Fruit fly (Drosophila melanogaster) whole organism, wandering third instar larva: ENCODE measurements around the gene primo-1.

ENCODE experiments used
- Abd-B ChIP-seq: fragments of >200 bp; optimal IDR thresholded peaks from 2 replicates; lab custom pipeline; 2017; ENCODE audit warnings: missing biosample characterization, missing genetic modification characterization
- CG32264 ChIP-seq: fragments of 200-800 bp; sonication (Bioruptor generic); optimal IDR thresholded peaks from 2 replicates; lab custom pipeline; 2016; ENCODE audit warnings: missing biosample characterization, missing genetic modification characterization
- CG9705 ChIP-seq: fragments of 200-800 bp; sonication (Bioruptor generic); optimal IDR thresholded peaks from 2 replicates; lab custom pipeline; 2018; ENCODE audit warnings: missing biosample characterization, mild to moderate bottlenecking, missing genetic modification characterization
- CrebA ChIP-seq: fragments of 200-800 bp; sonication (Bioruptor generic); optimal IDR thresholded peaks from 2 replicates; lab custom pipeline; 2016; ENCODE audit warnings: missing biosample characterization, mild to moderate bottlenecking, missing genetic modification characterization, borderline replicate concordance
- Dfd ChIP-seq: fragments of >200 bp; optimal IDR thresholded peaks from 2 replicates; lab custom pipeline; 2017; ENCODE audit warnings: missing biosample characterization, missing genetic modification characterization
- Dif ChIP-seq: fragments of 200-275, 200-300 bp; sonication (Bioruptor generic); optimal IDR thresholded peaks from 2 replicates; lab custom pipeline; 2018; ENCODE audit warnings: missing biosample characterization, missing genetic modification characterization; ENCODE audit not compliant: partially characterized antibody
- HLH106 ChIP-seq: fragments of 200-800 bp; optimal IDR thresholded peaks from 3 replicates; lab custom pipeline; 2019; ENCODE audit warnings: missing biosample characterization, mild to moderate bottlenecking, missing genetic modification characterization, moderate library complexity
- Hr78 ChIP-seq: fragments of >200 bp; optimal IDR thresholded peaks from 2 replicates; lab custom pipeline; 2017; ENCODE audit warnings: missing biosample characterization, missing genetic modification characterization
- Hr83 ChIP-seq: fragments of 200-300 bp; sonication (Bioruptor generic); optimal IDR thresholded peaks from 2 replicates; lab custom pipeline; 2016; ENCODE audit warnings: missing biosample characterization, mild to moderate bottlenecking, missing genetic modification characterization, moderate library complexity; ENCODE audit not compliant: poor library complexity, severe bottlenecking
- Jra ChIP-seq: sonication (Bioruptor generic); optimal IDR thresholded peaks from 2 replicates; lab custom pipeline; 2016; ENCODE audit warnings: missing biosample characterization, missing genetic modification characterization
- Mio ChIP-seq: sonication (Bioruptor generic); optimal IDR thresholded peaks from 2 replicates; lab custom pipeline; 2016; ENCODE audit warnings: missing biosample characterization, missing genetic modification characterization
- Myc ChIP-seq: fragments of >200 bp; optimal IDR thresholded peaks from 2 replicates; lab custom pipeline; 2017
- N ChIP-seq: fragments of >200 bp; optimal IDR thresholded peaks from 2 replicates; lab custom pipeline; 2018; ENCODE audit warnings: missing biosample characterization, missing external identifiers, missing genetic modification characterization
- OdsH ChIP-seq: fragments of 200-800 bp; sonication (Bioruptor generic); optimal IDR thresholded peaks from 2 replicates; lab custom pipeline; 2016; ENCODE audit warnings: missing biosample characterization, mild to moderate bottlenecking, missing genetic modification characterization
- Rel ChIP-seq, 2 experiments: fragments of 200-800 bp; sonication (Bioruptor generic) in 1 of 2; optimal IDR thresholded peaks; 2 replicates in 1 of 2; 3 replicates in 1 of 2; lab custom pipeline; 2016 to 2019; ENCODE audit warnings: mild to moderate bottlenecking in 2 of 2, missing biosample characterization in 2 of 2, missing genetic modification characterization in 2 of 2, moderate library complexity in 1 of 2
- Sp1 ChIP-seq: fragments of 200-800 bp; sonication (Bioruptor generic); optimal IDR thresholded peaks from 3 replicates; lab custom pipeline; 2019; ENCODE audit warnings: missing biosample characterization, mild to moderate bottlenecking, missing genetic modification characterization, moderate library complexity
- Vsx2 ChIP-seq: fragments of 200-300, 225-300 bp; sonication (Bioruptor generic); optimal IDR thresholded peaks from 2 replicates; lab custom pipeline; 2018; ENCODE audit warnings: missing biosample characterization, missing genetic modification characterization; ENCODE audit not compliant: partially characterized antibody
- br ChIP-seq: fragments of 200-800 bp; sonication (Bioruptor generic); optimal IDR thresholded peaks from 2 replicates; lab custom pipeline; 2016; ENCODE audit warnings: missing biosample characterization, missing genetic modification characterization
- dl ChIP-seq, 2 experiments: fragments of 175-275, 200-275 bp in 1 of 2; fragments of 200-275 bp in 1 of 2; sonication (Bioruptor generic); optimal IDR thresholded peaks; lab custom pipeline; 2018; ENCODE audit warnings: mild to moderate bottlenecking in 2 of 2, missing biosample characterization in 2 of 2, missing genetic modification characterization in 2 of 2, moderate library complexity in 2 of 2; ENCODE audit not compliant: partially characterized antibody in 2 of 2, insufficient read depth in 1 of 2
- dmrt93B ChIP-seq: fragments of 200-800 bp; sonication (Bioruptor generic); optimal IDR thresholded peaks from 2 replicates; lab custom pipeline; 2018; ENCODE audit warnings: missing biosample characterization, mild to moderate bottlenecking, missing genetic modification characterization
- dsf ChIP-seq: sonication (Bioruptor generic); optimal IDR thresholded peaks from 2 replicates; lab custom pipeline; 2016; ENCODE audit warnings: missing biosample characterization, missing genetic modification characterization, borderline replicate concordance
- ey ChIP-seq: fragments of 200-800 bp; sonication (Bioruptor generic); optimal IDR thresholded peaks from 2 replicates; lab custom pipeline; 2016; ENCODE audit warnings: missing biosample characterization, missing genetic modification characterization
- foxo ChIP-seq, 2 experiments: fragments of 200-800 bp; sonication (Bioruptor generic); optimal IDR thresholded peaks; 2 replicates in 1 of 2; 3 replicates in 1 of 2; lab custom pipeline; 2016 to 2017; ENCODE audit warnings: missing biosample characterization in 2 of 2, missing genetic modification characterization in 2 of 2
- fru ChIP-seq: fragments of 200-800 bp; sonication (Bioruptor generic); optimal IDR thresholded peaks from 3 replicates; lab custom pipeline; 2016; ENCODE audit warnings: missing biosample characterization, mild to moderate bottlenecking, missing genetic modification characterization
- h ChIP-seq: fragments of 200-800 bp; sonication (Bioruptor generic); optimal IDR thresholded peaks from 3 replicates; lab custom pipeline; 2016; ENCODE audit warnings: missing biosample characterization, mild to moderate bottlenecking, missing genetic modification characterization
- jim ChIP-seq: fragments of 175-275, 200-325 bp; sonication (Bioruptor generic); optimal IDR thresholded peaks from 2 replicates; lab custom pipeline; 2016; ENCODE audit warnings: missing biosample characterization, mild to moderate bottlenecking, missing genetic modification characterization
- lola ChIP-seq: fragments of >200 bp; optimal IDR thresholded peaks from 2 replicates; lab custom pipeline; 2017; ENCODE audit warnings: missing biosample characterization, missing genetic modification characterization
- pan ChIP-seq: fragments of >200 bp; optimal IDR thresholded peaks from 2 replicates; lab custom pipeline; 2017
- rgr ChIP-seq: fragments of 200-800 bp; sonication (Bioruptor generic); optimal IDR thresholded peaks from 3 replicates; lab custom pipeline; 2016; ENCODE audit warnings: missing biosample characterization, mild to moderate bottlenecking, missing genetic modification characterization
- sage ChIP-seq: fragments of 200-800 bp; sonication (Bioruptor generic); optimal IDR thresholded peaks from 2 replicates; lab custom pipeline; 2016; ENCODE audit warnings: missing biosample characterization, mild to moderate bottlenecking, missing genetic modification characterization
- sv ChIP-seq: fragments of 200-800 bp; sonication (Bioruptor generic); optimal IDR thresholded peaks from 3 replicates; lab custom pipeline; 2016; ENCODE audit warnings: missing biosample characterization, missing genetic modification characterization
- tai ChIP-seq: sonication (Bioruptor generic); optimal IDR thresholded peaks from 2 replicates; lab custom pipeline; 2016; ENCODE audit warnings: missing biosample characterization, missing genetic modification characterization
- usp ChIP-seq: fragments of >200 bp; optimal IDR thresholded peaks from 2 replicates; lab custom pipeline; 2017; ENCODE audit warnings: missing biosample characterization, missing genetic modification characterization
- woc ChIP-seq: sonication (Bioruptor generic); optimal IDR thresholded peaks from 2 replicates; lab custom pipeline; 2016; ENCODE audit warnings: missing biosample characterization, mild to moderate bottlenecking, missing genetic modification characterization

The primo-1 gene

DNA sequence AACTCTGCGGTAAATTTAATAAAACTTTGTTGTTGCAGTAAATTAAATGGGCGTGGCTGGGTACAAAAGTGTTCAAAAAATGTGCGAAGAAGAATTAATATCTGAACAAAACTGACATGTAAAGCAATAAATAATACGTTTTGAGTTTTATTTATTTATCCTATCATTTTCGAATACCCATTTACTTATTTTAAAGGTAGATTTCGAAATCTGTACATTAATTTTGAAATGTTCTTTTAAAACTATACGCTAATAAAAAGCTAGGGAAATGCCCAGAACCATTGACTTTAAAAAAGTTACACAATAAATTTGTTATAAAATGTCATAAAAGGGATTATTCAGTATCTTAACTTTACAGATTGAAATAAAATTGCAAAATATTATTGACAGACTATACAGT lies at the start of gene primo-1, which contains the start of gene primo-2:
primo-1 (minus strand) TSS at position 101 of the 400 bp plus-strand sequence.
primo-2 (minus strand) TSS at position 101 of the 400 bp plus-strand sequence.
- TF ChIP-seq dsf: no peak
- no peak for TF ChIP-seq rgr
- no peak for TF ChIP-seq CG9705 (GFP tag; lab: Kevin White, UChicago)
- no peak for TF ChIP-seq br (GFP tag; lab: Kevin White, UChicago)
- no peak for TF ChIP-seq Myc (lab: Kevin White, UChicago)
- no peak for TF ChIP-seq HLH106 (tag; lab: Kevin White, UChicago)
- no peak for TF ChIP-seq Jra (GFP tag; lab: Kevin White, UChicago)
- no peak for TF ChIP-seq Vsx2 (GFP tag; lab: Kevin White, UChicago)
- TF ChIP-seq jim: no peak
- TF ChIP-seq sv (GFP tag; lab: Kevin White, UChicago): no peak
- no peak for TF ChIP-seq Abd-B
- no peak for TF ChIP-seq usp (GFP tag; lab: Kevin White, UChicago)
- TF ChIP-seq OdsH: no peak
- no peak for TF ChIP-seq woc (GFP tag; lab: Kevin White, UChicago)
- no peak for TF ChIP-seq N

DNA sequence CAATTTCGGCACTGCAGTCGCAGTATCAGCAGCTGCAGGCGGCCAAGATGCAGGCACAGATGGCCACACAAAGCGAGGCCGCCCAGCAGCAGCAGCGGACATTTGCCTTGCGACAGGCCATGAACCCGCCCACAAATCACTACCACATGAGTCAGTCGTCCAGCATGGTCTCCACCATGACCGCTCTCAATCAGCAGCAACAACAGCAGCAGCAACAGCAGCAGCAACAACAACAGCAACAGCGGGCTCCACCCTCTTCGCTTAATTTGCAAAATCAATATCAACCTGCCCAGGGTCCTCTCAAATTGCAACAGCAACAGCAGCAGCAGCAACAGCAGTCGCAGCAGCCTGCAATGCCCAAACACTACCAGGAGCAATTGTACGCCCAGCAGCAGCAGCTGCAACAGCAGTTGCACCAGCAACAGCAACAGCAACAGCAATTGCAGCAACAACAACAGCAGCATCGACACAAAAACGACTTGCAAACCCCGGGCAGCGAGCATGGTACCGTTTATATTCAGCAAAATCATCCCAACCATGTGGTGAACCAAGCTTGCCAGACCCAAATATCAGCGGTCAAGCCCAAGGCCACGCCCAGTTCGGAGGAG lies 34.5 kb upstream of the primo-1 start:
- TF ChIP-seq N (no peak), Abd-B (no peak), dsf (no peak), Mio (GFP tag; lab: Kevin White, UChicago) (no peak), tai (GFP tag; lab: Kevin White, UChicago) (no peak), Dfd (GFP tag; lab: Kevin White, UChicago) (peak; percentile 93), ey (GFP tag; lab: Kevin White, UChicago) (no peak), Myc (lab: Kevin White, UChicago) (no peak)

DNA sequence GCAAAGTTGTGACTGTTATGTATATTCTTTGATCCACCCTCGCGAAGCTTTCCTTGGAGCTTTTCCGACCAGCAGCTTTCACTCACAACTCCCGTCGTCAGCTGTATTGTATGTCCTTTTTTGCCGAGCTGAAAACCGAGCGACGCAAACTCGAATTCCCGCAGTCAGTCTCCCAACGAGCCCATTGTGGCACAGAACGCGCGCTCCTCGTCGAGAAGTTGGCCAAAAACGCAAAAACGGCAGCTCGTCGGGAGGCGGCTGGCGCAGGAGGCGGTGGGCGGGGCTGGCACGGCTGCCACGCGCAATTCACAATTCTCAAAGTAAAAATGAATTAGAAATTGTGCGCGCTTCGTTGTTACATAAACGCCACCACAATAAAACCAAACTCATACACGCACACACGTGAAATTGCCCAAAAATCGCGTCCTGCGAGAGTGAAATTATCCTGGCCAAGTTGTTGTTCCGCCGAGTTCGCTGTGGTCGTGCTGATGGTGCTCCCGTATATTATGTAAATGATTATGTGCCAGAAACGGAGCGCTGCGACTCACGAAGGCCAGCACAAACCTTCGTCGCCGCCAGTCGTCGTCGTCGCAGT lies 23.8 kb upstream of the primo-1 start:
- TF ChIP-seq rgr (no peak), ey (GFP tag; lab: Kevin White, UChicago) (no peak), dsf (no peak), Hr78 (GFP tag; lab: Kevin White, UChicago) (no peak), pan (no peak), h (GFP tag; lab: Kevin White, UChicago) (no peak), Dif (GFP tag; lab: Kevin White, UChicago) (no peak), Rel (GFP tag; optimal IDR thresholded peaks at IDR 0.05; lab: Kevin White, UChicago) (no peak), Rel (tag; optimal IDR thresholded peaks at IDR 0.05; lab: Kevin White, UChicago) (no peak), OdsH (no peak), Sp1 (no peak), CrebA (GFP tag; lab: Kevin White, UChicago) (no peak), Mio (GFP tag; lab: Kevin White, UChicago) (no peak), N (no peak), lola (GFP tag; lab: Kevin White, UChicago) (no peak), sv (GFP tag; lab: Kevin White, UChicago) (no peak), Dfd (GFP tag; lab: Kevin White, UChicago) (no peak), woc (GFP tag; lab: Kevin White, UChicago) (no peak), fru (GFP tag; lab: Kevin White, UChicago) (no peak)

DNA sequence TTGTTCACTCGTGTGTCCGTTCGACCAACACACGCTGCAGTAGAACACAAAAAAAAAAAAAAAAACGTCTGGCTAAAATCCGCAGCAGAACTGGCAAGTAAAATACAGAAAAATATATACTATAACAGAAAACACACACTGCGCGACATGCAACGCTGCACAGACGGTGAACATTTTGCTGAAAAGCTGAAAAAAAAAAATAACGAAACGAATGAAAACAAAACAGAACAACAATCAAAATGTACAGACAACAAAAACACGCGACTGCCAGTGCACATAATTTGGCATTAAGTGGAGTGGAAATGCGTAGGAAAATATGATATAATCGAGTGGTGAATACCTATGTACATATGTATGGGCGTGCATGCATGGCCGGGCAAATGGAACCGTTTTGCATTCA lies 18.4 kb upstream of the primo-1 start:
- no peak for TF ChIP-seq Dfd (GFP tag; lab: Kevin White, UChicago)
- no peak for TF ChIP-seq dmrt93B
- TF ChIP-seq foxo (GFP tag; optimal IDR thresholded peaks at IDR 0.05; lab: Kevin White, UChicago): no peak
- no peak for TF ChIP-seq Hr83 (GFP tag; lab: Kevin White, UChicago)
- TF ChIP-seq Mio (GFP tag; lab: Kevin White, UChicago): no peak
- TF ChIP-seq N: no peak
- no peak for TF ChIP-seq CG32264 (GFP tag; lab: Kevin White, UChicago)
- TF ChIP-seq Abd-B: no peak
- TF ChIP-seq tai (GFP tag; lab: Kevin White, UChicago): no peak
- TF ChIP-seq CG9705 (GFP tag; lab: Kevin White, UChicago): no peak
- no peak for TF ChIP-seq OdsH
- no peak for TF ChIP-seq fru (GFP tag; lab: Kevin White, UChicago)
- TF ChIP-seq woc (GFP tag; lab: Kevin White, UChicago): no peak
- TF ChIP-seq sv (GFP tag; lab: Kevin White, UChicago): no peak
- no peak for TF ChIP-seq Myc (lab: Kevin White, UChicago)
- TF ChIP-seq dl (GFP tag; optimal IDR thresholded peaks at IDR 0.05; lab: Kevin White, UChicago; ENCODE audit: insufficient read depth in 1 of 2, partially characterized antibody in 2 of 2): no peak
- TF ChIP-seq Sp1: no peak
- TF ChIP-seq sage (GFP tag; lab: Kevin White, UChicago): no peak
